Fruit fly (Drosophila melanogaster): ENCODE results near the gene CG31546.

Gene CG31546

DNA sequence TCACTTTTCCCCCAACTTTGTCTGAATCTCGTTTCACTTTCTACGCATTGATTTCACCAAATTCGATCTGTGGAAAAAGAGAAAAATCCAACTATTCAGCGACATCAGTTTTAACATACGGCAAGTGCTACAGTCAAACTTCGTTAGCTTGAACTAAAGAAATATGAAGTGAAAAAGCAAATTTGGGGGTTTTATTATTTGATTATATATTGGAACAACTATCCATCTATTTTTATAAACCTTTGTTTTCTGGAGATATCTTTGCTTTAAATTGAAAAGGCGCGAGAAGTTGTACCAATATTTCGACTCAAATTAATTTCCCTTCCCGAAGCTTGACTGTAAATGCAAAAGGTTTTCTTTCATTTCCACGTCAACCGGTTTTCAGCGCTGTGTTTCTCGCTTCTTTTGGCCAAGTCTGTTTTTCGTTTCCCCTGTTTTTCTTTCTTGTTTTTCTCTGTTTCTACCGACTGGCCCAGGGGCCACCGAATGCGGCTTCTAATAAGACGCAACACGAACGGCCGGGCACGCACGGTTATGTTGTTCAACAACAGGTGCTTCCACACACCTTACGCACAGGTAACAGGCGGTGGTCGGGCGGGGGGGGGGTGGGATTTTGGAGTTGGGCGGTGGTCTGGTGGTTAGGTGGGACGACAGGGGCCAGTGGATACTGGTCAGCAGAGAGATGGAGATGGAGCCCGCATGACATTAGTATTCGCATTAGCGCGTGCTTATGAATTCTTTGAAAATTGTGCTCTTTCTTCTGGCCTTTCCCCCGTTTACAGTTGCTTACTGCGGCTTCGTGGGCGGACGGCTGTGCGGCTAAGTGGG lies 47.7 kb upstream of the CG31546 start (continued):
- TF ChIP-seq gt (GFP tag; IDR thresholded peaks at IDR 0.05) (no peak), Hr51 (GFP tag; optimal IDR thresholded peaks at IDR 0.05) (peak in 1 of 2 experiments; percentile 9), Gug (GFP tag; IDR thresholded peaks at IDR 0.05) (peak; percentile 10; the same call in 1 of the 4 replicates), amos (GFP tag; IDR thresholded peaks at IDR 0.05; ENCODE audit: partially characterized antibody) (no peak), al (GFP tag; IDR thresholded peaks at IDR 0.05) (no peak), CG12769 (tag; optimal IDR thresholded peaks at IDR 0.05) (no peak), dan (GFP tag; IDR thresholded peaks at IDR 0.05) (no peak), Doc2 (GFP tag; IDR thresholded peaks at IDR 0.05) (no peak), Elba2 (GFP tag; optimal IDR thresholded peaks at IDR 0.05) (no peak), CG13775 (GFP tag; optimal IDR thresholded peaks at IDR 0.05) (peak; percentile 13), dimm (GFP tag; IDR thresholded peaks at IDR 0.05) (peak; percentile 29; the same call in 1 of the 2 replicates), sqz (GFP tag; optimal IDR thresholded peaks at IDR 0.05) (no peak), CG32767 (GFP tag; IDR thresholded peaks at IDR 0.05) (peak; percentile 66; the same call in 1 of the 2 replicates), Sox100B (GFP tag; optimal IDR thresholded peaks at IDR 0.05) (no peak), CG10654 (GFP tag; optimal IDR thresholded peaks at IDR 0.05) (no peak), HLH4C (GFP tag; IDR thresholded peaks at IDR 0.05; ENCODE audit: partially characterized antibody) (no peak), lola (GFP tag; optimal IDR thresholded peaks at IDR 0.05) (peak in 1 of 3 experiments; percentile 75), Rfx (GFP tag; IDR thresholded peaks at IDR 0.05) (peak; percentile 42), nerfin-1 (tag; optimal IDR thresholded peaks at IDR 0.05) (peak; percentile 49), CG7745 (tag; optimal IDR thresholded peaks at IDR 0.05) (no peak), grau (tag; optimal IDR thresholded peaks at IDR 0.05) (peak; percentile 98), BtbVII (GFP tag; optimal IDR thresholded peaks at IDR 0.05) (no peak), CG15514 (GFP tag; optimal IDR thresholded peaks at IDR 0.05) (no peak), CG4424 (GFP tag; optimal IDR thresholded peaks at IDR 0.05) (peak; percentile 63), exex (tag; optimal IDR thresholded peaks at IDR 0.05) (no peak), CG6791 (GFP tag; IDR thresholded peaks at IDR 0.05; ENCODE audit: partially characterized antibody) (no peak), Sry-β (GFP tag; optimal IDR thresholded peaks at IDR 0.05) (no peak), CG15073 (GFP tag; optimal IDR thresholded peaks at IDR 0.05) (no peak), CG6689 (GFP tag; IDR thresholded peaks at IDR 0.05) (peak; percentile 48), Mes4 (GFP tag; optimal IDR thresholded peaks at IDR 0.05) (peak; percentile 56), hkb (optimal IDR thresholded peaks at IDR 0.05) (no peak), hkb (GFP tag; IDR thresholded peaks at IDR 0.05) (peak; percentile 74), row (GFP tag; IDR thresholded peaks at IDR 0.05) (peak; percentile 79), ttk (GFP tag; IDR thresholded peaks at IDR 0.05) (peak; percentile 28; the same call in 1 of the 2 replicates), stc (GFP tag; IDR thresholded peaks at IDR 0.05) (0 out of 2 replicates have a peak, but pooled peaks have one; percentile 10), Usf (GFP tag; optimal IDR thresholded peaks at IDR 0.05) (peak; percentile 10), CG3065 (GFP tag; optimal IDR thresholded peaks at IDR 0.05) (no peak), lbe (GFP tag; optimal IDR thresholded peaks at IDR 0.05) (no peak), cwo (GFP tag; optimal IDR thresholded peaks at IDR 0.05) (no peak), lmd (GFP tag; IDR thresholded peaks at IDR 0.05) (peak; percentile 54), peb (GFP tag; IDR thresholded peaks at IDR 0.05) (0 out of 2 replicates have a peak, but pooled peaks have one; percentile 21), z (GFP tag; IDR thresholded peaks at IDR 0.05) (no peak), pb (GFP tag; optimal IDR thresholded peaks at IDR 0.05) (peak; percentile 22), CG11085 (GFP tag; IDR thresholded peaks at IDR 0.05) (no peak), Ssrp (tag; optimal IDR thresholded peaks at IDR 0.05) (peak; percentile 66), tup (GFP tag; optimal IDR thresholded peaks at IDR 0.05) (no peak), CG16863 (GFP tag; optimal IDR thresholded peaks at IDR 0.05) (peak; percentile 41), HLHmδ (GFP tag; optimal IDR thresholded peaks at IDR 0.05) (peak; percentile 7), caup (GFP tag; optimal IDR thresholded peaks at IDR 0.05; ENCODE audit: severe bottlenecking) (no peak)
